Worm (Caenorhabditis elegans): ENCODE data around the gene F16G10.1.

Gene F16G10.1

ce11 chrII:2403984-2404383 lies at the start of gene F16G10.1:
Gene F16G10.1, plus strand, starts transcription at chrII:2404284.
- TF ChIP-seq tbp1 (GFP tag; optimal IDR thresholded peaks at IDR 0.05) = no peak
- no peak for TF ChIP-seq atf-7 (tag; optimal IDR thresholded peaks at IDR 0.05)
- TF ChIP-seq bed-2 (GFP tag; IDR thresholded peaks at IDR 0.05) = no peak
- no peak for TF ChIP-seq rpc-1 (optimal IDR thresholded peaks at IDR 0.05)
- TF ChIP-seq rpc-1 (tag; optimal IDR thresholded peaks at IDR 0.05) = no peak
- no peak for TF ChIP-seq ceh-100 (GFP tag; IDR thresholded peaks at IDR 0.05)
- TF ChIP-seq unc-62 (GFP tag; optimal IDR thresholded peaks at IDR 0.05) = no peak
- no peak for TF ChIP-seq dpl-1 (GFP tag; optimal IDR thresholded peaks at IDR 0.05)
- no peak for TF ChIP-seq rec-8 (tag; optimal IDR thresholded peaks at IDR 0.05)
- TF ChIP-seq let-607 (tag; optimal IDR thresholded peaks at IDR 0.05) = no peak
- TF ChIP-seq F33H1.4 (GFP tag; IDR thresholded peaks at IDR 0.05) = no peak
- TF ChIP-seq unc-130 (GFP tag; optimal IDR thresholded peaks at IDR 0.05) = no peak
- no peak for TF ChIP-seq dpff-1 (tag; optimal IDR thresholded peaks at IDR 0.05)
- TF ChIP-seq aptf-2 (GFP tag; conservative IDR thresholded peaks at IDR 0.05) = no peak
- no peak for TF ChIP-seq ccch-3 (GFP tag; optimal IDR thresholded peaks at IDR 0.05)
- no peak for TF ChIP-seq zim-3 (tag; optimal IDR thresholded peaks at IDR 0.05)
- no peak for TF ChIP-seq nhr-27 (tag; optimal IDR thresholded peaks at IDR 0.05)
- no peak for TF ChIP-seq attf-3 (GFP tag; conservative IDR thresholded peaks at IDR 0.05)

- no peak for TF ChIP-seq lsl-1 (GFP tag; optimal IDR thresholded peaks at IDR 0.05)
- no peak for TF ChIP-seq Y79H2A.3 (GFP tag; conservative IDR thresholded peaks at IDR 0.05)
- TF ChIP-seq attf-3 (GFP tag; conservative IDR thresholded peaks at IDR 0.05) = no peak
- TF ChIP-seq sdz-38 (tag; optimal IDR thresholded peaks at IDR 0.05) = no peak
- TF ChIP-seq zim-3 (tag; optimal IDR thresholded peaks at IDR 0.05) = no peak
- no peak for TF ChIP-seq ZK185.1 (tag; optimal IDR thresholded peaks at IDR 0.05; ENCODE audit: poor library complexity, severe bottlenecking)
- TF ChIP-seq zfh-2 (GFP tag; conservative IDR thresholded peaks at IDR 0.05) = no peak
- no peak for TF ChIP-seq dpl-1 (GFP tag; optimal IDR thresholded peaks at IDR 0.05)
- TF ChIP-seq Y95B8A.8 (GFP tag; IDR thresholded peaks at IDR 0.05) = no peak
- no peak for TF ChIP-seq unc-130 (GFP tag; optimal IDR thresholded peaks at IDR 0.05)
- TF ChIP-seq snpc-1.1 (tag; optimal IDR thresholded peaks at IDR 0.05; ENCODE audit: insufficient read depth) = no peak
- TF ChIP-seq F37B4.10 (GFP tag; IDR thresholded peaks at IDR 0.05) = no peak
- no peak for TF ChIP-seq B0261.1 (tag; optimal IDR thresholded peaks at IDR 0.05)
- no peak for TF ChIP-seq athp-1 (tag; optimal IDR thresholded peaks at IDR 0.05)
- no peak for TF ChIP-seq K12H6.12 (tag; optimal IDR thresholded peaks at IDR 0.05)
- no peak for TF ChIP-seq efl-1 (GFP tag; optimal IDR thresholded peaks at IDR 0.05)
- TF ChIP-seq bed-1 (GFP tag; IDR thresholded peaks at IDR 0.05) = no peak
- TF ChIP-seq snpc-3.4 (tag; optimal IDR thresholded peaks at IDR 0.05) = no peak
- no peak for TF ChIP-seq Y53G8AR.9 (GFP tag; conservative IDR thresholded peaks at IDR 0.05)
These were observed 49.6 kb upstream of the F16G10.1 start, which contains the start of gene F43C11.2 for ce11 chrII:2354476-2354875. Gene F43C11.2, plus strand, starts transcription at chrII:2354776.

- TF ChIP-seq dpff-1 (tag; optimal IDR thresholded peaks at IDR 0.05) = no peak
- no peak for TF ChIP-seq unc-62 (GFP tag; optimal IDR thresholded peaks at IDR 0.05)
- no peak for TF ChIP-seq madf-10 (tag; optimal IDR thresholded peaks at IDR 0.05)
- no peak for TF ChIP-seq madf-8 (GFP tag; conservative IDR thresholded peaks at IDR 0.05)
- TF ChIP-seq hmg-1.2 (GFP tag; IDR thresholded peaks at IDR 0.05) = no peak
- no peak for TF ChIP-seq die-1 (tag; optimal IDR thresholded peaks at IDR 0.05)
- TF ChIP-seq dox-1 (GFP tag; IDR thresholded peaks at IDR 0.05) = no peak
- no peak for TF ChIP-seq ceh-58 (GFP tag; IDR thresholded peaks at IDR 0.05)
- no peak for TF ChIP-seq rpc-1 (optimal IDR thresholded peaks at IDR 0.05)
- no peak for TF ChIP-seq rpc-1 (tag; optimal IDR thresholded peaks at IDR 0.05)
These were observed 47.3 kb upstream of the F16G10.1 start, which contains the start of gene F43C11.1 for ce11 chrII:2356795-2357194. Gene F43C11.1, plus strand, starts transcription at chrII:2357095.
